Fruit fly (Drosophila melanogaster): ENCODE data around the gene Nrx-1.

- TF ChIP-seq CTCF (optimal IDR thresholded peaks at IDR 0.05), result no peak
- no peak for TF ChIP-seq CG8478 (optimal IDR thresholded peaks at IDR 0.05)
These were observed 47.1 kb downstream of the Nrx-1 start for dm6 chr3R:22515384-22515783.
